Worm (Caenorhabditis elegans) whole organism, L4/young adult: Measurements from ENCODE around the gene akap-1.

Experiments
- W03F9.2 ChIP-seq: fragments of 150-350 bp; optimal IDR thresholded peaks from 2 replicates; lab custom pipeline; 2014; ENCODE audit warnings: missing biosample characterization, missing genetic modification characterization
- dao-5 ChIP-seq: sonication (generic microtip); optimal IDR thresholded peaks from 2 replicates; lab custom pipeline; 2016; ENCODE audit warnings: missing genotype, missing genetic modification characterization, moderate library complexity, missing compliant biosample characterization
- him-1 ChIP-seq: sonication (generic microtip); optimal IDR thresholded peaks from 2 replicates; lab custom pipeline; 2016; ENCODE audit warnings: missing genotype, missing genetic modification reagents, missing genetic modification characterization, missing compliant biosample characterization

- no peak for TF ChIP-seq him-1
- TF ChIP-seq dao-5 (tag; lab: Kevin White, UChicago) = no peak
- no peak for TF ChIP-seq W03F9.2 (tag; lab: Kevin White, UChicago)
Measured at ce11 chrIII:6310352-6310751, 42.8 kb upstream of the akap-1 start.
